Worm (Caenorhabditis elegans): ENCODE measurements around the gene C41C4.9.

C41C4.9 gene

DNA sequence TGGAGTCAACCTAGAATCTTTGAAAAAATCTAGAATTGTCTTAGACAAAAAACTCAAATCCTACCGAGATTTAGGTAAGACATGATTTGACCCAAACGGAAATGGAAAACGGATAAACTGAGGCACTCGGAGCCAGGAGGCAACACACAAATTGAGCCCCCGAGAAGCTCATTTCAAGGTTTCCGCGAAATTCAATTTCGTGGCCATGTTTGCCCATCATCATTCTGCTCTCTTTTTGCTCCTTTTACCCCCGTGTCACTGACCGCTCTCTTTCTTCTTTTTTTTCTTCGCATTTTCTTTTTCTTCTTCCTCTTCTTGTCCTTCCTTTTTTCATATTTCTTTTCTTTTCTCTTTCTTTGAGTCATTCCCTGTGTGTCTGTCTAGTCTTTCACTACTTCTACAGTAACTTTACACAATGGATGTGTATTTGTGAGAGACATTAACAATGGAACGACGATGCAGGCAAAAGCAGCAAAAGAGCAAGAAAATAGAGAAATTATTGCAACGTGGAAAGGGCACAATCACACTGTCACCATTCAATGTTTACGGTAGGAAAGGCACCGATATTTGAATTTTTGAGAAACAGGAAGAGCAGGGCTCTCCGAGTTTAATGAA lies 45.4 kb downstream of the C41C4.9 start:
- TF ChIP-seq dao-5 (tag; optimal IDR thresholded peaks at IDR 0.05): no peak

DNA sequence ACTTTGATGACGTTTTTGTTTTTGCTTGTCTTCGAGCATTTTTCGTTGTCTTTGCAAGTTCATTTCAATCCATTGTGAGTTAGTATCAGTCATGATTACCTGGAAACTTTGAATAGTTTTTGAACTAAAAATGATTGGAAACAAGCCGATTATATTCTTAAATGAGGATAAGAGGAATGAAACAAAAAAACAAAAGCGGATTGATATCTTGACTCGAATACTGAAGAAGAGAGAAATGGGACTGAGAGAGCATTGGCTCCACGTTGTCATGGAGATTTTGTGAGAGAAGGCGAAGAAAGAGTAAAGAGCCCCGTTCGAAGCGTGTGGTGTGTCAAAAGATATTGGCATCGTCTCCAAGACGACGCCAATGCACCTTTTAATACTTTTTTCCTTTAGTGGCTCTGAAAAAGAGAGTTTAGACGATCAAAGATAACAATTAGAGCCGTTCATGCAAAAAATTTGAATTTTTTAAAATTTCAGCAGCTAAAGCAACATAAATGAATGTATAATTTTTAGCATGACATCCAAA lies 49.5 kb downstream of the C41C4.9 start, which contains the start of the genes tub-1 and tmem-138:
TSS of gene tub-1 (minus strand) at position 101 of the 529 bp plus-strand sequence.
TSS of gene tmem-138 (plus strand) at position 479 of the 529 bp plus-strand sequence.
- TF ChIP-seq him-1 (tag; optimal IDR thresholded peaks at IDR 0.05): no peak
- no peak for TF ChIP-seq W03F9.2 (tag; optimal IDR thresholded peaks at IDR 0.05)
- no peak for TF ChIP-seq dao-5 (tag; optimal IDR thresholded peaks at IDR 0.05)

DNA sequence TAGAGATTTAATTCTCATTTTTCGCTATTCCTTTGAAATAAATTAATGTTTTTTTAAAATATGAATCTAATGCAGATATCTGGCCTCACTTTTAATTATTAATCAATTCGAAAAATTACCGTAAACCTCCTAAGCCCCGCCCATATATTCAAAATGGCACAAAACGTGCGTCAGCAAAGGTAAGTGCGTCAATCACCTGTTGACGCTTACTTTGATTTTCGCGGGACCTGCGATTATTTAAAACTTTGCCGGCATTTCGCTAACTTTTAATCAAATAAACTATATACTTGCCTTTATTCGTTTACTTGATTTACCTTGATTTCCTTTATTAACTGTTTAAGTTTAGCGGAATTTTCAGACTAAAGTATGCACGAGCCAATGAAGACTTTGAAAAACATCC lies 50.5 kb downstream of the C41C4.9 start, which contains the start of gene pch-2:
TSS of gene pch-2 (plus strand) at position 359 of the 400 bp plus-strand sequence.
- no peak for TF ChIP-seq dao-5 (tag; optimal IDR thresholded peaks at IDR 0.05)
- no peak for TF ChIP-seq him-1 (tag; optimal IDR thresholded peaks at IDR 0.05)
- TF ChIP-seq W03F9.2 (tag; optimal IDR thresholded peaks at IDR 0.05): no peak

Data from whole organism, L4/young adult.